Worm (Caenorhabditis elegans) whole organism, late embryonic: ENCODE data around the gene srh-63.

Source experiments
- C08G9.2 ChIP-seq: sonication (generic microtip); optimal IDR thresholded peaks from 2 replicates; lab custom pipeline; 2016; ENCODE audit warnings: mild to moderate bottlenecking, missing genetic modification characterization, moderate library complexity, missing compliant biosample characterization
- C38D4.7 ChIP-seq: fragments of 200-800 bp; sonication (Bioruptor generic); optimal IDR thresholded peaks from 2 replicates; lab custom pipeline; 2018; ENCODE audit warnings: mild to moderate bottlenecking, missing genetic modification characterization, moderate library complexity, missing compliant biosample characterization
- K09A11.1 ChIP-seq: sonication (generic microtip); optimal IDR thresholded peaks from 2 replicates; lab custom pipeline; 2017; ENCODE audit warnings: antibody characterized with exemption, mild to moderate bottlenecking, missing genetic modification characterization, missing compliant biosample characterization; ENCODE audit not compliant: insufficient read depth
- T23F11.4 ChIP-seq: fragments of 200-800 bp; sonication (Bioruptor generic); optimal IDR thresholded peaks from 2 replicates; lab custom pipeline; 2018; ENCODE audit warnings: mild to moderate bottlenecking, missing genetic modification characterization, missing compliant biosample characterization
- ahr-1 ChIP-seq: sonication (generic microtip); optimal IDR thresholded peaks from 2 replicates; lab custom pipeline; 2016; ENCODE audit warnings: missing genetic modification characterization, missing compliant biosample characterization
- ceh-19 ChIP-seq: fragments of 200-800 bp; sonication (Bioruptor generic); optimal IDR thresholded peaks from 2 replicates; lab custom pipeline; 2018; ENCODE audit warnings: mild to moderate bottlenecking, missing genetic modification characterization, missing compliant biosample characterization
- ceh-2 ChIP-seq: sonication (generic microtip); optimal IDR thresholded peaks from 2 replicates; lab custom pipeline; 2016; ENCODE audit warnings: missing genotype, missing genetic modification characterization, missing compliant biosample characterization
- ceh-24 ChIP-seq: sonication (generic microtip); optimal IDR thresholded peaks from 2 replicates; lab custom pipeline; 2016; ENCODE audit warnings: mild to moderate bottlenecking, missing genetic modification characterization, missing compliant biosample characterization
- ceh-48 ChIP-seq: sonication (generic microtip); optimal IDR thresholded peaks from 2 replicates; lab custom pipeline; 2016; ENCODE audit warnings: missing genetic modification characterization, inconsistent platforms, missing compliant biosample characterization
- ceh-6 ChIP-seq: fragments of 200-800 bp; sonication (Bioruptor generic); optimal IDR thresholded peaks from 2 replicates; lab custom pipeline; 2018; ENCODE audit warnings: mild to moderate bottlenecking, missing genetic modification characterization, missing compliant biosample characterization
- ceh-9 ChIP-seq: sonication (generic microtip); optimal IDR thresholded peaks from 2 replicates; lab custom pipeline; 2016; ENCODE audit warnings: mild to moderate bottlenecking, missing genetic modification characterization, inconsistent platforms, missing compliant biosample characterization
- che-1 ChIP-seq: sonication (generic microtip); optimal IDR thresholded peaks from 2 replicates; lab custom pipeline; 2016; ENCODE audit warnings: mild to moderate bottlenecking, missing genetic modification characterization, missing compliant biosample characterization
- elt-2 ChIP-seq: sonication (generic microtip); optimal IDR thresholded peaks from 2 replicates; lab custom pipeline; 2016; ENCODE audit warnings: missing genetic modification reagents, missing genetic modification characterization, missing compliant biosample characterization
- elt-4 ChIP-seq: sonication (generic microtip); optimal IDR thresholded peaks from 2 replicates; lab custom pipeline; 2016; ENCODE audit warnings: missing genetic modification characterization, missing compliant biosample characterization
- eyg-1 ChIP-seq: sonication (generic microtip); optimal IDR thresholded peaks from 2 replicates; lab custom pipeline; 2016; ENCODE audit warnings: missing genotype, missing genetic modification characterization, missing compliant biosample characterization
- fax-1 ChIP-seq: sonication (generic microtip); optimal IDR thresholded peaks from 2 replicates; lab custom pipeline; 2016; ENCODE audit warnings: missing genotype, missing genetic modification characterization, missing compliant biosample characterization
- fkh-10 ChIP-seq: fragments of 150-350 bp; optimal IDR thresholded peaks from 2 replicates; lab custom pipeline; 2014; ENCODE audit warnings: missing biosample characterization, missing genetic modification reagents, missing genetic modification characterization
- hlh-13 ChIP-seq: fragments of 200-800 bp; sonication (Bioruptor generic); optimal IDR thresholded peaks from 2 replicates; lab custom pipeline; 2018; ENCODE audit warnings: mild to moderate bottlenecking, missing genetic modification characterization, missing compliant biosample characterization
- hlh-30 ChIP-seq: sonication (generic microtip); optimal IDR thresholded peaks from 2 replicates; lab custom pipeline; 2017; ENCODE audit warnings: antibody characterized with exemption, missing genetic modification characterization, missing compliant biosample characterization; ENCODE audit not compliant: insufficient read depth
- hlh-8 ChIP-seq: sonication (generic microtip); optimal IDR thresholded peaks from 2 replicates; lab custom pipeline; 2016; ENCODE audit warnings: missing genotype, missing genetic modification characterization, missing compliant biosample characterization
- lim-6 ChIP-seq: sonication (generic microtip); optimal IDR thresholded peaks from 2 replicates; lab custom pipeline; 2016; ENCODE audit warnings: missing genetic modification characterization, missing compliant biosample characterization
- lin-11 ChIP-seq: fragments of 200-800 bp; sonication (Bioruptor generic); optimal IDR thresholded peaks from 2 replicates; lab custom pipeline; 2018; ENCODE audit warnings: mild to moderate bottlenecking, missing genetic modification characterization, missing compliant biosample characterization
- nfya-1 ChIP-seq: sonication (generic microtip); optimal IDR thresholded peaks from 2 replicates; lab custom pipeline; 2017; ENCODE audit warnings: missing genetic modification characterization, mild to moderate bottlenecking, missing compliant biosample characterization, antibody characterized with exemption, moderate library complexity
- nhr-11 ChIP-seq: fragments of 150-350 bp; optimal IDR thresholded peaks from 2 replicates; lab custom pipeline; 2014; ENCODE audit warnings: missing biosample characterization, missing genetic modification characterization
- nhr-232 ChIP-seq: sonication (generic microtip); optimal IDR thresholded peaks from 2 replicates; lab custom pipeline; 2016; ENCODE audit warnings: missing genetic modification characterization, missing compliant biosample characterization
- odd-2 ChIP-seq: sonication (generic microtip); optimal IDR thresholded peaks from 2 replicates; lab custom pipeline; 2017; ENCODE audit warnings: antibody characterized with exemption, mild to moderate bottlenecking, missing genetic modification characterization, missing compliant biosample characterization
- pag-3 ChIP-seq: sonication (generic microtip); optimal IDR thresholded peaks from 2 replicates; lab custom pipeline; 2016; ENCODE audit warnings: missing compliant biosample characterization, missing genetic modification characterization, borderline replicate concordance
- pha-2 ChIP-seq: sonication (generic microtip); optimal IDR thresholded peaks from 2 replicates; lab custom pipeline; 2017; ENCODE audit warnings: mild to moderate bottlenecking, missing genetic modification characterization, missing compliant biosample characterization
- ref-2 ChIP-seq: sonication (generic microtip); optimal IDR thresholded peaks from 2 replicates; lab custom pipeline; 2016; ENCODE audit warnings: missing genetic modification characterization, missing compliant biosample characterization
- rnt-1 ChIP-seq: sonication (generic microtip); optimal IDR thresholded peaks from 2 replicates; lab custom pipeline; 2016; ENCODE audit warnings: missing genetic modification characterization, missing compliant biosample characterization
- sdc-2 ChIP-seq: sonication (generic microtip); optimal IDR thresholded peaks from 2 replicates; lab custom pipeline; 2016; ENCODE audit warnings: missing genotype, missing genetic modification characterization, missing compliant biosample characterization
- sox-2 ChIP-seq: fragments of 200-800 bp; sonication (Bioruptor generic); IDR thresholded peaks from 2 replicates; pipeline ENCODE4 v1.3.6; 2022; ENCODE audit warnings: missing genetic modification reagents, missing genetic modification characterization, missing compliant biosample characterization
- unc-3 ChIP-seq, 2 experiments: fragments of 200-800 bp in 1 of 2; sonication (Bioruptor generic) in 1 of 2; sonication (generic microtip) in 1 of 2; conservative IDR thresholded peaks in 1 of 2; optimal IDR thresholded peaks in 1 of 2; 2 replicates each; pipeline versions ENCODE4 v1.3.6 to Lab custom; 2016 to 2022; ENCODE audit warnings: missing compliant biosample characterization in 2 of 2, missing genetic modification characterization in 2 of 2, missing genetic modification reagents in 1 of 2
- unc-55 ChIP-seq: sonication (generic microtip); optimal IDR thresholded peaks from 2 replicates; lab custom pipeline; 2017; ENCODE audit warnings: missing biosample characterization, missing genetic modification reagents, missing genetic modification characterization
- unc-86 ChIP-seq: sonication (generic microtip); optimal IDR thresholded peaks from 2 replicates; lab custom pipeline; 2016; ENCODE audit warnings: missing genetic modification characterization, missing compliant biosample characterization
- zip-5 ChIP-seq: sonication (generic microtip); optimal IDR thresholded peaks from 2 replicates; lab custom pipeline; 2016; ENCODE audit warnings: missing genetic modification characterization, missing compliant biosample characterization
- ztf-16 ChIP-seq: sonication (generic microtip); optimal IDR thresholded peaks from 2 replicates; lab custom pipeline; 2017; ENCODE audit warnings: missing genetic modification characterization, missing compliant biosample characterization

The srh-63 gene

DNA sequence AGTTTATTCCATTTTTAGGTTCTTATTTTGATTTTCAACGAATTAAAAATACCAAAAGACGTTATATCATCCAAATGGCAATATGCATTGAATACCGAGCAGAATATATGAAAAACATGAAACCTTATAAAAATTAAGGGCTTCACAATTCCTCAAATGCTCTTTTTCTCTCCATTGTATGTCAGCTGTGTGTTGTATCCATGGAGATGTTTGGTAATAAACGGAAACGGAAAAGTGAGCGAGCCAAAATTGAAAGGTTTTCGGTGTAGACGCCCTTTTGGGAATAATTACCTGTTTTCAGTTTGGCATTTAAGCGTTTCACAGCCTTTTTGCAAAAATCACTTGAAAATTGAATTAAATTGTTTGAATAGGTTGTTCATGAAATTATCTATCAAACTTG lies 34.0 kb downstream of the srh-63 start:
- no peak for TF ChIP-seq T23F11.4
- TF ChIP-seq ceh-9 = no peak
- TF ChIP-seq sdc-2 (tag; lab: Kevin White, UChicago) = no peak
- no peak for TF ChIP-seq hlh-8 (tag; lab: Kevin White, UChicago)
- TF ChIP-seq ref-2 (tag; lab: Kevin White, UChicago) = no peak
- TF ChIP-seq unc-86 (tag; lab: Kevin White, UChicago) = no peak
- no peak for TF ChIP-seq K09A11.1 (tag; lab: Kevin White, UChicago)
- TF ChIP-seq pag-3 (tag; lab: Kevin White, UChicago) = no peak
- no peak for TF ChIP-seq ahr-1 (tag; lab: Kevin White, UChicago)
- no peak for TF ChIP-seq fax-1 (tag; lab: Kevin White, UChicago)
- no peak for TF ChIP-seq nhr-232
- TF ChIP-seq ceh-2 (tag; lab: Kevin White, UChicago) = no peak
- TF ChIP-seq, all 69 proteins: peak for 0

- peak; percentile 1 for TF ChIP-seq elt-2 (tag; lab: Kevin White, UChicago)
- no peak for TF ChIP-seq hlh-30 (tag; lab: Kevin White, UChicago)
Observed at ce11 chrIV:14559267-14559666, 35.6 kb downstream of the srh-63 start.

DNA sequence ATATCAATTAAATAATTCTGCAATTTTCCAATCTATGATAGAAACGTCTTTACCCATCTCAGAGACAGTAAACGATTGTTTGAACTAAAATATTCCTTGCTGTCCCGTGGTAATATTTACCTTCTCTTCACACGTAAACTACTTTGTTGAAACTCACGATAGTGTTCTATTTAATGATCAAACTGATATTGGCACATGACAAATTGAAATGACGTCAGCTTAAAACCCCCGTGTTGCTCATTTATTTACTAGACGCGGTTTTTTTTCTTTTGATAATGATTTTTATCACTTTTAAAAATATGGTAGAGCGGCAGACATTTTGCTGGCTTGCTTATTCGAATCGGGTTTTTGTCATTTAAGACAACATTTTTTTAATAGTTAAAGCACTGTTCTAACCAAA lies 38.0 kb downstream of the srh-63 start:
- no peak for TF ChIP-seq eyg-1

- TF ChIP-seq ceh-9 (no peak), elt-2 (tag; lab: Kevin White, UChicago) (peak; percentile 19)
Observed at ce11 chrIV:14562649-14563268, 39.1 kb downstream of the srh-63 start.

- TF ChIP-seq ceh-24 (tag; lab: Kevin White, UChicago) (no peak), ztf-16 (tag; lab: Kevin White, UChicago) (no peak), K09A11.1 (tag; lab: Kevin White, UChicago) (no peak), rnt-1 (no peak), pha-2 (tag; lab: Kevin White, UChicago) (no peak)
Observed at ce11 chrIV:14565062-14565461, 41.4 kb downstream of the srh-63 start, which contains the start of gene Y57G11B.2. Gene Y57G11B.2 (plus strand): TSS chrIV:14565362.

DNA sequence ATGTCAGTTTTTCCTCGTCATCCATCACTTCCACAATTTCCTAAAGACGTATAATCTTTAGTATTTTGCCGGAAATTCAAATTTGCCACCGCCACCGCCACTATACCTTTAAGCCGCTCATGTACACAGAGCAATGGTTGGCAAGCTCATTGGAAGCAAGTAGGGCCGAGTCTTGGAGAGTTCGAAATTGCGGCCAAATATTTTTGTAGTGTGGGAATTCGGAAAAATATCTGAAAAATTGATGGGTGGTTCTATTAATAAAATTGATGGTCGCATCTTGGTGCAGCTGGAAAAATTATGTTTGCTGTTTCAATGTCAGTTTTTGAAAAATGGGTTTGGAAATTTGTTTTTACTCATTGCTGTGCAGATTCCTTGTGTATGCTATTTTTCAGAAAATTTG lies 48.0 kb downstream of the srh-63 start:
- TF ChIP-seq ceh-6 (GFP tag; lab: Kevin White, UChicago) = no peak
- no peak for TF ChIP-seq unc-55
- no peak for TF ChIP-seq hlh-13 (GFP tag; lab: Kevin White, UChicago)
- TF ChIP-seq ceh-19 (GFP tag; lab: Kevin White, UChicago) = no peak
- no peak for TF ChIP-seq lin-11 (tag; lab: Kevin White, UChicago)
- no peak for TF ChIP-seq che-1
- TF ChIP-seq nfya-1 = no peak
- TF ChIP-seq unc-3 (GFP tag; conservative IDR thresholded peaks at IDR 0.05; lab: Robert Waterston, UW) = no peak
- no peak for TF ChIP-seq unc-3 (tag; optimal IDR thresholded peaks at IDR 0.05; lab: Kevin White, UChicago)
- no peak for TF ChIP-seq elt-2 (tag; lab: Kevin White, UChicago)
- TF ChIP-seq C38D4.7 (GFP tag; lab: Kevin White, UChicago) = no peak
- TF ChIP-seq odd-2 (tag; lab: Kevin White, UChicago) = no peak
- TF ChIP-seq T23F11.4 = no peak
- no peak for TF ChIP-seq lim-6 (tag; lab: Kevin White, UChicago)
- no peak for TF ChIP-seq sox-2 (GFP tag; lab: Robert Waterston, UW)
- no peak for TF ChIP-seq fkh-10
- no peak for TF ChIP-seq C08G9.2
- TF ChIP-seq nhr-11 = no peak
- no peak for TF ChIP-seq zip-5 (tag; lab: Kevin White, UChicago)
- no peak for TF ChIP-seq elt-4
- TF ChIP-seq ceh-48 (tag; lab: Kevin White, UChicago) = no peak
